Worm (Caenorhabditis elegans) whole organism, midembryonic: ENCODE data around the gene M18.3.
"Not testable (repeated sequence)": the region's sequence is repeated elsewhere in the genome, so short reads cannot be mapped to it uniquely, and the experiment has no call there.

Source experiments
- T22C8.4 ChIP-seq: fragments of 200-800 bp; sonication (Bioruptor generic); IDR thresholded peaks from 2 replicates; pipeline ENCODE4 v1.3.6; 2022; ENCODE audit warnings: missing genetic modification characterization, missing compliant biosample characterization
- cog-1 ChIP-seq: sonication (generic microtip); optimal IDR thresholded peaks from 2 replicates; lab custom pipeline; 2016; ENCODE audit warnings: missing genetic modification characterization, missing compliant biosample characterization
- flt-1 ChIP-seq: fragments of 200-800 bp; sonication (Bioruptor generic); IDR thresholded peaks from 2 replicates; pipeline ENCODE4 v1.3.6; 2022; ENCODE audit warnings: missing genetic modification characterization, missing compliant biosample characterization
- klf-2 ChIP-seq: fragments of 200-800 bp; sonication (Bioruptor generic); conservative IDR thresholded peaks from 2 replicates; pipeline ENCODE4 v1.3.6; 2022; ENCODE audit warnings: missing genetic modification reagents, missing genetic modification characterization, missing compliant biosample characterization
- med-1 ChIP-seq: sonication (generic microtip); optimal IDR thresholded peaks from 2 replicates; lab custom pipeline; 2017; ENCODE audit warnings: missing genetic modification characterization, mild to moderate bottlenecking, missing compliant biosample characterization, antibody characterized with exemption, missing genetic modification reagents; ENCODE audit not compliant: insufficient read depth
- ref-1 ChIP-seq: fragments of 200-800 bp; sonication (Bioruptor generic); conservative IDR thresholded peaks from 2 replicates; pipeline ENCODE4 v1.3.6; 2022; ENCODE audit warnings: missing genetic modification reagents, missing genetic modification characterization, missing compliant biosample characterization
- tab-1 ChIP-seq: fragments of 200-800 bp; sonication (Bioruptor generic); IDR thresholded peaks from 2 replicates; pipeline ENCODE4 v1.3.6; 2022; ENCODE audit warnings: missing genetic modification characterization, missing compliant biosample characterization
- ztf-23 ChIP-seq: fragments of 200-800 bp; sonication (Bioruptor generic); IDR thresholded peaks from 2 replicates; pipeline ENCODE4 v1.3.6; 2022; ENCODE audit warnings: missing genetic modification reagents, missing genetic modification characterization, missing compliant biosample characterization
- ztf-29 ChIP-seq: fragments of 200-800 bp; sonication (Bioruptor generic); IDR thresholded peaks from 2 replicates; pipeline ENCODE4 v1.3.6; 2022; ENCODE audit warnings: missing genetic modification reagents, missing genetic modification characterization, missing compliant biosample characterization

M18.3 gene

ce11 chrIV:12134991-12135390, 29.3 kb downstream of the M18.3 start:
- no peak for TF ChIP-seq T22C8.4 (GFP tag; lab: Robert Waterston, UW)
- TF ChIP-seq ztf-29 (GFP tag; lab: Robert Waterston, UW) = no peak
- TF ChIP-seq klf-2 (GFP tag; lab: Robert Waterston, UW) = no peak
- no peak for TF ChIP-seq med-1 (GFP tag; lab: Kevin White, UChicago)

- TF ChIP-seq med-1 (GFP tag; lab: Kevin White, UChicago); cog-1 (tag; lab: Kevin White, UChicago); ref-1 (GFP tag; lab: Robert Waterston, UW): not testable (repeated sequence)
These were observed 32.4 kb downstream of the M18.3 start, which contains the start of gene B0001.4 for ce11 chrIV:12138093-12138492. TSS of gene B0001.4 (minus strand) at chrIV:12138193.

- no peak for TF ChIP-seq ztf-29 (GFP tag; lab: Robert Waterston, UW)
- TF ChIP-seq ztf-23 (GFP tag; lab: Robert Waterston, UW) = no peak
- no peak for TF ChIP-seq ref-1 (GFP tag; lab: Robert Waterston, UW)
- TF ChIP-seq flt-1 = no peak
- TF ChIP-seq med-1 (GFP tag; lab: Kevin White, UChicago) = no peak
- no peak for TF ChIP-seq klf-2 (GFP tag; lab: Robert Waterston, UW)
- no peak for TF ChIP-seq tab-1 (GFP tag; lab: Robert Waterston, UW)
- TF ChIP-seq T22C8.4 (GFP tag; lab: Robert Waterston, UW) = no peak
- TF ChIP-seq cog-1 (tag; lab: Kevin White, UChicago) = no peak
These were observed 35.3 kb downstream of the M18.3 start, which contains the start of gene B0001.8 for ce11 chrIV:12140959-12141358. TSS of gene B0001.8 (minus strand) at chrIV:12141059.

- TF ChIP-seq med-1 (GFP tag; lab: Kevin White, UChicago) (no peak), ztf-29 (GFP tag; lab: Robert Waterston, UW) (no peak), cog-1 (tag; lab: Kevin White, UChicago) (no peak)
These were observed 37.6 kb downstream of the M18.3 start, which contains the start of gene B0001.5 for ce11 chrIV:12143231-12143630. TSS of gene B0001.5 (minus strand) at chrIV:12143331.

- TF ChIP-seq ref-1 (GFP tag; lab: Robert Waterston, UW) (no peak), tab-1 (GFP tag; lab: Robert Waterston, UW) (no peak), med-1 (GFP tag; lab: Kevin White, UChicago) (no peak), cog-1 (tag; lab: Kevin White, UChicago) (no peak), T22C8.4 (GFP tag; lab: Robert Waterston, UW) (no peak), flt-1 (no peak), ztf-23 (GFP tag; lab: Robert Waterston, UW) (no peak), klf-2 (GFP tag; lab: Robert Waterston, UW) (no peak), ztf-29 (GFP tag; lab: Robert Waterston, UW) (no peak)
These were observed 40.0 kb downstream of the M18.3 start, which contains the start of gene B0001.3 for ce11 chrIV:12145681-12146080. TSS of gene B0001.3 (minus strand) at chrIV:12145735.

ce11 chrIV:12149609-12150008, 44.0 kb downstream of the M18.3 start:
- TF ChIP-seq ztf-23 (GFP tag; lab: Robert Waterston, UW) (no peak), klf-2 (GFP tag; lab: Robert Waterston, UW) (no peak), T22C8.4 (GFP tag; lab: Robert Waterston, UW) (no peak), flt-1 (no peak), ref-1 (GFP tag; lab: Robert Waterston, UW) (no peak), ztf-29 (GFP tag; lab: Robert Waterston, UW) (no peak), cog-1 (tag; lab: Kevin White, UChicago) (no peak), med-1 (GFP tag; lab: Kevin White, UChicago) (no peak), tab-1 (GFP tag; lab: Robert Waterston, UW) (no peak)

ce11 chrIV:12150877-12151276, 45.2 kb downstream of the M18.3 start, which contains the start of gene B0001.2:
TSS of gene B0001.2 (minus strand) at chrIV:12150977.
- TF ChIP-seq ztf-23 (GFP tag; lab: Robert Waterston, UW) (no peak), cog-1 (tag; lab: Kevin White, UChicago) (no peak), ref-1 (GFP tag; lab: Robert Waterston, UW) (no peak), med-1 (GFP tag; lab: Kevin White, UChicago) (no peak), flt-1 (no peak), tab-1 (GFP tag; lab: Robert Waterston, UW) (no peak), klf-2 (GFP tag; lab: Robert Waterston, UW) (no peak), T22C8.4 (GFP tag; lab: Robert Waterston, UW) (no peak), ztf-29 (GFP tag; lab: Robert Waterston, UW) (no peak)

ce11 chrIV:12154195-12154677, 48.6 kb downstream of the M18.3 start, which contains the start of gene B0001.7:
TSS of gene B0001.7 (minus strand) at chrIV:12154245.
- TF ChIP-seq ztf-29 (GFP tag; lab: Robert Waterston, UW) (no peak), klf-2 (GFP tag; lab: Robert Waterston, UW) (no peak), ztf-23 (GFP tag; lab: Robert Waterston, UW) (no peak), cog-1 (tag; lab: Kevin White, UChicago) (no peak), ref-1 (GFP tag; lab: Robert Waterston, UW) (no peak), flt-1 (no peak), med-1 (GFP tag; lab: Kevin White, UChicago) (no peak), tab-1 (GFP tag; lab: Robert Waterston, UW) (no peak), T22C8.4 (GFP tag; lab: Robert Waterston, UW) (no peak)

ce11 chrIV:12155819-12156218, 50.2 kb downstream of the M18.3 start:
- TF ChIP-seq flt-1 = peak; percentile 89
